Worm (Caenorhabditis elegans): ENCODE results near the gene F53C3.8.

- TF ChIP-seq F13H6.1 (tag; optimal IDR thresholded peaks at IDR 0.05) (no peak), K02D7.2 (tag; optimal IDR thresholded peaks at IDR 0.05) (no peak), pag-3 (tag; optimal IDR thresholded peaks at IDR 0.05; ENCODE audit: borderline replicate concordance) (no peak), hlh-6 (tag; optimal IDR thresholded peaks at IDR 0.05) (no peak), rnt-1 (tag; optimal IDR thresholded peaks at IDR 0.05) (no peak), che-1 (tag; optimal IDR thresholded peaks at IDR 0.05) (no peak), hlh-30 (tag; optimal IDR thresholded peaks at IDR 0.05; ENCODE audit: insufficient read depth) (no peak), elt-2 (tag; optimal IDR thresholded peaks at IDR 0.05) (no peak), ttx-3 (tag; optimal IDR thresholded peaks at IDR 0.05) (no peak), pha-2 (tag; optimal IDR thresholded peaks at IDR 0.05) (no peak), zip-5 (tag; optimal IDR thresholded peaks at IDR 0.05) (no peak), ztf-16 (tag; optimal IDR thresholded peaks at IDR 0.05) (no peak), ets-4 (tag; optimal IDR thresholded peaks at IDR 0.05) (no peak), hlh-15 (tag; optimal IDR thresholded peaks at IDR 0.05) (no peak)
Observed at ce11 chrII:3852654-3853053, 38.6 kb upstream of the F53C3.8 start, which contains the start of gene nhr-257.

Measured in whole organism, late embryonic.